Worm (Caenorhabditis elegans) whole organism, young adult: Measurements from ENCODE around the gene smgl-2.

Experiments
- B0035.1 ChIP-seq: sonication (generic microtip); optimal IDR thresholded peaks from 2 replicates; lab custom pipeline; 2016; ENCODE audit warnings: missing genetic modification characterization, mild to moderate bottlenecking, missing compliant biosample characterization, missing genotype, missing genetic modification reagents
- B0336.3 ChIP-seq: fragments of 200-800 bp; sonication (Bioruptor generic); IDR thresholded peaks from 2 replicates; pipeline ENCODE4 v1.3.6; 2022; ENCODE audit warnings: missing genetic modification characterization, missing compliant biosample characterization
- C06A6.2 ChIP-seq: fragments of 200-800 bp; sonication (Bioruptor generic); conservative IDR thresholded peaks from 2 replicates; pipeline ENCODE4 v1.3.6; 2022; ENCODE audit warnings: missing genetic modification characterization, missing compliant biosample characterization
- C17E4.6 ChIP-seq: fragments of 200-800 bp; sonication (Bioruptor generic); IDR thresholded peaks from 2 replicates; pipeline ENCODE4 v1.3.6; 2022; ENCODE audit warnings: missing genetic modification reagents, missing genetic modification characterization, missing compliant biosample characterization
- D2030.7 ChIP-seq: fragments of 200-800 bp; sonication (Bioruptor generic); IDR thresholded peaks from 2 replicates; pipeline ENCODE4 v1.3.6; 2022; ENCODE audit warnings: missing genetic modification reagents, missing genetic modification characterization, missing compliant biosample characterization
- F23B12.7 ChIP-seq: sonication (generic microtip); optimal IDR thresholded peaks from 2 replicates; lab custom pipeline; 2017; ENCODE audit warnings: missing genetic modification characterization, mild to moderate bottlenecking, missing compliant biosample characterization, antibody characterized with exemption, moderate library complexity; ENCODE audit not compliant: insufficient read depth
- F33H1.4 ChIP-seq: fragments of 200-800 bp; sonication (Bioruptor generic); IDR thresholded peaks from 2 replicates; pipeline ENCODE4 v1.3.6; 2022; ENCODE audit warnings: missing genetic modification reagents, missing genetic modification characterization, missing compliant biosample characterization
- F39B2.1 ChIP-seq: fragments of 200-800 bp; sonication (Bioruptor generic); IDR thresholded peaks from 2 replicates; pipeline ENCODE4 v1.3.6; 2022; ENCODE audit warnings: missing genetic modification reagents, missing genetic modification characterization, missing compliant biosample characterization
- F57A8.1 ChIP-seq: fragments of 200-800 bp; sonication (Bioruptor generic); optimal IDR thresholded peaks from 2 replicates; lab custom pipeline; 2018; ENCODE audit warnings: mild to moderate bottlenecking, missing genetic modification characterization, moderate library complexity, missing compliant biosample characterization
- F57C9.4 ChIP-seq: sonication (generic microtip); optimal IDR thresholded peaks from 2 replicates; lab custom pipeline; 2017; ENCODE audit warnings: mild to moderate bottlenecking, missing genetic modification characterization, missing compliant biosample characterization
- K11D2.4 ChIP-seq: fragments of 200-800 bp; sonication (Bioruptor generic); IDR thresholded peaks from 2 replicates; pipeline ENCODE4 v1.3.6; 2022; ENCODE audit warnings: missing genetic modification reagents, missing genetic modification characterization, missing compliant biosample characterization
- Y53G8AR.9 ChIP-seq: fragments of 200-800 bp; sonication (Bioruptor generic); conservative IDR thresholded peaks from 2 replicates; pipeline ENCODE4 v1.3.6; 2022; ENCODE audit warnings: missing genetic modification reagents, missing genetic modification characterization, missing compliant biosample characterization
- Y56A3A.18 ChIP-seq: fragments of 200-800 bp; sonication (Bioruptor generic); IDR thresholded peaks from 2 replicates; pipeline ENCODE4 v1.3.6; 2022; ENCODE audit warnings: missing genetic modification reagents, missing genetic modification characterization, missing compliant biosample characterization
- akir-1 ChIP-seq: fragments of 200-800 bp; sonication (Bioruptor generic); optimal IDR thresholded peaks from 2 replicates; lab custom pipeline; 2018; ENCODE audit warnings: mild to moderate bottlenecking, missing genetic modification characterization, moderate library complexity, missing compliant biosample characterization
- ama-1 ChIP-seq, 3 experiments: fragments of 150-350 bp in 1 of 3; sonication (generic microtip) in 2 of 3; optimal IDR thresholded peaks; 2 replicates each; lab custom pipeline; 2014 to 2018; ENCODE audit warnings: missing biosample characterization in 2 of 3, missing genetic modification characterization in 2 of 3, missing genetic modification reagents in 2 of 3
- aptf-2 ChIP-seq: fragments of 200-800 bp; sonication (Bioruptor generic); conservative IDR thresholded peaks from 2 replicates; pipeline ENCODE4 v1.3.6; 2022; ENCODE audit warnings: missing genetic modification reagents, missing genetic modification characterization, missing compliant biosample characterization
- atf-7 ChIP-seq: sonication (generic microtip); optimal IDR thresholded peaks from 2 replicates; lab custom pipeline; 2017; ENCODE audit warnings: mild to moderate bottlenecking, missing genetic modification characterization, missing compliant biosample characterization
- attf-3 ChIP-seq: fragments of 200-800 bp; sonication (Bioruptor generic); conservative IDR thresholded peaks from 2 replicates; pipeline ENCODE4 v1.3.6; 2022; ENCODE audit warnings: missing genetic modification reagents, missing genetic modification characterization, missing compliant biosample characterization
- bed-1 ChIP-seq: fragments of 200-800 bp; sonication (Bioruptor generic); IDR thresholded peaks from 2 replicates; pipeline ENCODE4 v1.3.6; 2022; ENCODE audit warnings: missing genetic modification reagents, missing genetic modification characterization, missing compliant biosample characterization
- bed-2 ChIP-seq: fragments of 200-800 bp; sonication (Bioruptor generic); IDR thresholded peaks from 2 replicates; pipeline ENCODE4 v1.3.6; 2022; ENCODE audit warnings: missing genetic modification reagents, missing genetic modification characterization, missing compliant biosample characterization
- cebp-1 ChIP-seq, 2 experiments: fragments of 200-800 bp in 1 of 2; sonication (Bioruptor generic) in 1 of 2; sonication (generic microtip) in 1 of 2; IDR thresholded peaks in 1 of 2; optimal IDR thresholded peaks in 1 of 2; 2 replicates each; pipeline versions ENCODE4 v1.3.6 to Lab custom; 2017 to 2022; ENCODE audit warnings: missing compliant biosample characterization in 2 of 2, missing genetic modification characterization in 2 of 2, mild to moderate bottlenecking in 1 of 2, missing genetic modification reagents in 1 of 2, moderate library complexity in 1 of 2
- cebp-2 ChIP-seq: fragments of 200-800 bp; sonication (Bioruptor generic); IDR thresholded peaks from 2 replicates; pipeline ENCODE4 v1.3.6; 2022; ENCODE audit warnings: missing genetic modification characterization, missing compliant biosample characterization
- ceh-40 ChIP-seq: fragments of 200-800 bp; sonication (Bioruptor generic); IDR thresholded peaks from 2 replicates; pipeline ENCODE4 v1.3.6; 2022; ENCODE audit warnings: missing genetic modification characterization, missing compliant biosample characterization
- dox-1 ChIP-seq: fragments of 200-800 bp; sonication (Bioruptor generic); IDR thresholded peaks from 2 replicates; pipeline ENCODE4 v1.3.6; 2022; ENCODE audit warnings: missing genetic modification reagents, missing genetic modification characterization, missing compliant biosample characterization
- dpff-1 ChIP-seq: sonication (generic microtip); optimal IDR thresholded peaks from 2 replicates; lab custom pipeline; 2017; ENCODE audit warnings: mild to moderate bottlenecking, missing genetic modification characterization, missing compliant biosample characterization
- efl-1 ChIP-seq: fragments of 150-350 bp; optimal IDR thresholded peaks from 2 replicates; lab custom pipeline; 2014; ENCODE audit warnings: missing biosample characterization, missing genetic modification reagents, missing genetic modification characterization
- egl-18 ChIP-seq: fragments of 200-800 bp; sonication (Bioruptor generic); IDR thresholded peaks from 2 replicates; pipeline ENCODE4 v1.3.6; 2022; ENCODE audit warnings: missing genetic modification reagents, missing genetic modification characterization, missing compliant biosample characterization
- hlh-12 ChIP-seq: sonication (generic microtip); optimal IDR thresholded peaks from 2 replicates; lab custom pipeline; 2016; ENCODE audit warnings: missing genetic modification characterization, missing compliant biosample characterization
- hmg-1.2 ChIP-seq: fragments of 200-800 bp; sonication (Bioruptor generic); IDR thresholded peaks from 2 replicates; pipeline ENCODE4 v1.3.6; 2022; ENCODE audit warnings: missing genetic modification reagents, missing genetic modification characterization, missing compliant biosample characterization
- lin-40 ChIP-seq: sonication (generic microtip); optimal IDR thresholded peaks from 2 replicates; lab custom pipeline; 2016; ENCODE audit warnings: missing genetic modification characterization, mild to moderate bottlenecking, missing compliant biosample characterization, missing genotype, missing genetic modification reagents
- lsl-1 ChIP-seq: fragments of 200-800 bp; sonication (Bioruptor generic); optimal IDR thresholded peaks from 2 replicates; lab custom pipeline; 2018; ENCODE audit warnings: mild to moderate bottlenecking, missing genetic modification characterization, moderate library complexity, missing compliant biosample characterization
- madf-6 ChIP-seq: fragments of 200-800 bp; sonication (Bioruptor generic); IDR thresholded peaks from 2 replicates; pipeline ENCODE4 v1.3.6; 2022; ENCODE audit warnings: missing genetic modification reagents, missing genetic modification characterization, missing compliant biosample characterization
- madf-8 ChIP-seq: fragments of 200-800 bp; sonication (Bioruptor generic); conservative IDR thresholded peaks from 2 replicates; pipeline ENCODE4 v1.3.6; 2022; ENCODE audit warnings: missing genetic modification reagents, missing genetic modification characterization, missing compliant biosample characterization
- mel-28 ChIP-seq: sonication (generic microtip); optimal IDR thresholded peaks from 2 replicates; lab custom pipeline; 2016; ENCODE audit warnings: borderline replicate concordance, mild to moderate bottlenecking, missing genetic modification characterization, missing compliant biosample characterization
- mes-4 ChIP-seq: sonication (generic microtip); optimal IDR thresholded peaks from 2 replicates; lab custom pipeline; 2016; ENCODE audit warnings: missing genotype, missing genetic modification characterization, missing compliant biosample characterization
- nfya-1 ChIP-seq: sonication (generic microtip); optimal IDR thresholded peaks from 2 replicates; lab custom pipeline; 2017; ENCODE audit warnings: antibody characterized with exemption, missing compliant biosample characterization, missing genetic modification characterization, borderline replicate concordance; ENCODE audit not compliant: insufficient read depth
- nfya-2 ChIP-seq: fragments of 200-800 bp; sonication (Bioruptor generic); IDR thresholded peaks from 2 replicates; pipeline ENCODE4 v1.3.6; 2022; ENCODE audit warnings: missing genetic modification reagents, missing genetic modification characterization, missing compliant biosample characterization
- nhr-179 ChIP-seq: sonication (generic microtip); optimal IDR thresholded peaks from 2 replicates; lab custom pipeline; 2016; ENCODE audit warnings: mild to moderate bottlenecking, missing genetic modification characterization, missing compliant biosample characterization
- rec-8 ChIP-seq, 2 experiments: sonication (generic microtip); optimal IDR thresholded peaks; 2 replicates each; lab custom pipeline; 2016; ENCODE audit warnings: mild to moderate bottlenecking in 2 of 2, missing genetic modification characterization in 2 of 2, missing genetic modification reagents in 2 of 2, missing genotype in 2 of 2, missing biosample characterization in 1 of 2, missing compliant biosample characterization in 1 of 2, moderate library complexity in 1 of 2
- sea-2 ChIP-seq: fragments of 200-800 bp; sonication (Bioruptor generic); IDR thresholded peaks from 2 replicates; pipeline ENCODE4 v1.3.6; 2022; ENCODE audit warnings: missing genetic modification characterization, missing compliant biosample characterization
- snpc-1.3 ChIP-seq: sonication (generic microtip); optimal IDR thresholded peaks from 2 replicates; lab custom pipeline; 2017; ENCODE audit warnings: missing genetic modification characterization, mild to moderate bottlenecking, missing compliant biosample characterization, antibody characterized with exemption, moderate library complexity, missing genotype, missing genetic modification reagents; ENCODE audit not compliant: insufficient read depth
- snpc-4 ChIP-seq, 5 experiments: fragments of 150-350 bp in 1 of 5; sonication (generic microtip) in 4 of 5; optimal IDR thresholded peaks; 2 replicates each; lab custom pipeline; 2014 to 2018; ENCODE audit warnings: missing genetic modification characterization in 5 of 5, missing biosample characterization in 3 of 5, antibody characterized with exemption in 2 of 5, mild to moderate bottlenecking in 2 of 5, missing compliant biosample characterization in 2 of 5, missing genotype in 2 of 5, moderate library complexity in 2 of 5, missing genetic modification reagents in 1 of 5
- somi-1 ChIP-seq: fragments of 200-800 bp; sonication (Bioruptor generic); optimal IDR thresholded peaks from 2 replicates; lab custom pipeline; 2018; ENCODE audit warnings: mild to moderate bottlenecking, missing genetic modification characterization, missing compliant biosample characterization
- tbp1 ChIP-seq: fragments of 200-800 bp; sonication (Bioruptor generic); optimal IDR thresholded peaks from 2 replicates; lab custom pipeline; 2018; ENCODE audit warnings: mild to moderate bottlenecking, missing genetic modification characterization, missing compliant biosample characterization
- tlf-1 ChIP-seq: fragments of 200-800 bp; sonication (Bioruptor generic); optimal IDR thresholded peaks from 2 replicates; lab custom pipeline; 2018; ENCODE audit warnings: mild to moderate bottlenecking, missing genetic modification characterization, missing compliant biosample characterization
- unc-62 ChIP-seq: fragments of 150-350 bp; optimal IDR thresholded peaks from 2 replicates; lab custom pipeline; 2014; ENCODE audit warnings: missing biosample characterization, missing genetic modification reagents, missing genetic modification characterization
- ztf-26 ChIP-seq: sonication (generic microtip); optimal IDR thresholded peaks from 2 replicates; lab custom pipeline; 2017; ENCODE audit warnings: missing genetic modification characterization, missing compliant biosample characterization

smgl-2 gene

ce11 chrIV:3742426-3742839 is 16.5 kb downstream of the smgl-2 start:
- TF ChIP-seq nhr-179 (tag; lab: Kevin White, UChicago) (no peak), cebp-1 (GFP tag; IDR thresholded peaks at IDR 0.05; lab: Robert Waterston, UW) (no peak), cebp-1 (tag; optimal IDR thresholded peaks at IDR 0.05; lab: Kevin White, UChicago) (peak; percentile 79), hmg-1.2 (GFP tag; lab: Robert Waterston, UW) (peak; percentile 87), B0336.3 (GFP tag; lab: Robert Waterston, UW) (peak; percentile 69; the same call in 1 of the 2 replicates), aptf-2 (GFP tag; lab: Robert Waterston, UW) (no peak), rec-8 (tag; optimal IDR thresholded peaks at IDR 0.05; lab: Kevin White, UChicago) (no peak), lsl-1 (GFP tag; lab: Kevin White, UChicago) (no peak), unc-62 (GFP tag; lab: Kevin White, UChicago) (no peak), efl-1 (no peak), madf-8 (GFP tag; lab: Robert Waterston, UW) (no peak), lin-40 (peak; percentile 60), bed-1 (no peak), tlf-1 (GFP tag; lab: Kevin White, UChicago) (no peak), F33H1.4 (GFP tag; lab: Robert Waterston, UW) (no peak), nfya-1 (tag; lab: Kevin White, UChicago) (no peak), madf-6 (GFP tag; lab: Robert Waterston, UW) (no peak), Y53G8AR.9 (GFP tag; lab: Robert Waterston, UW) (no peak), mes-4 (tag; lab: Kevin White, UChicago) (no peak), ceh-40 (no peak), attf-3 (no peak), Y56A3A.18 (GFP tag; lab: Robert Waterston, UW) (no peak), mel-28 (tag; lab: Kevin White, UChicago) (no peak), F57A8.1 (no peak), D2030.7 (GFP tag; lab: Robert Waterston, UW) (no peak), nfya-2 (GFP tag; lab: Robert Waterston, UW) (no peak), egl-18 (GFP tag; lab: Robert Waterston, UW) (no peak), snpc-1.3 (tag; lab: Kevin White, UChicago) (no peak), C17E4.6 (GFP tag; lab: Robert Waterston, UW) (no peak), K11D2.4 (GFP tag; lab: Robert Waterston, UW) (no peak; the same call in 1 of the 2 replicates), bed-2 (GFP tag; lab: Robert Waterston, UW) (no peak), hlh-12 (no peak), dpff-1 (no peak), C06A6.2 (GFP tag; lab: Robert Waterston, UW) (no peak), cebp-2 (GFP tag; lab: Robert Waterston, UW) (no peak), F39B2.1 (GFP tag; lab: Robert Waterston, UW) (no peak), ama-1 (optimal IDR thresholded peaks at IDR 0.05; lab: Kevin White, UChicago) (no peak), ama-1 (GFP tag; optimal IDR thresholded peaks at IDR 0.05; lab: Kevin White, UChicago) (no peak), somi-1 (GFP tag; lab: Kevin White, UChicago) (peak; percentile 72), F57C9.4 (tag; lab: Kevin White, UChicago) (no peak), atf-7 (tag; lab: Kevin White, UChicago) (peak; percentile 32), sea-2 (GFP tag; lab: Robert Waterston, UW) (no peak), akir-1 (GFP tag; lab: Kevin White, UChicago) (no peak), F23B12.7 (tag; lab: Kevin White, UChicago) (peak; percentile 17), dox-1 (peak; percentile 67; the same call in 1 of the 2 replicates), tbp1 (GFP tag; lab: Kevin White, UChicago) (peak; percentile 20), snpc-4 (GFP tag; optimal IDR thresholded peaks at IDR 0.05; lab: Kevin White, UChicago) (no peak), snpc-4 (tag; optimal IDR thresholded peaks at IDR 0.05; lab: Kevin White, UChicago) (peak in 2 of 4 experiments; percentile 31 to 75), ztf-26 (tag; lab: Kevin White, UChicago) (peak; percentile 20), B0035.1 (tag; lab: Kevin White, UChicago) (no peak)
